Worm (Caenorhabditis elegans): ENCODE results near the gene C23H4.8.

DNA sequence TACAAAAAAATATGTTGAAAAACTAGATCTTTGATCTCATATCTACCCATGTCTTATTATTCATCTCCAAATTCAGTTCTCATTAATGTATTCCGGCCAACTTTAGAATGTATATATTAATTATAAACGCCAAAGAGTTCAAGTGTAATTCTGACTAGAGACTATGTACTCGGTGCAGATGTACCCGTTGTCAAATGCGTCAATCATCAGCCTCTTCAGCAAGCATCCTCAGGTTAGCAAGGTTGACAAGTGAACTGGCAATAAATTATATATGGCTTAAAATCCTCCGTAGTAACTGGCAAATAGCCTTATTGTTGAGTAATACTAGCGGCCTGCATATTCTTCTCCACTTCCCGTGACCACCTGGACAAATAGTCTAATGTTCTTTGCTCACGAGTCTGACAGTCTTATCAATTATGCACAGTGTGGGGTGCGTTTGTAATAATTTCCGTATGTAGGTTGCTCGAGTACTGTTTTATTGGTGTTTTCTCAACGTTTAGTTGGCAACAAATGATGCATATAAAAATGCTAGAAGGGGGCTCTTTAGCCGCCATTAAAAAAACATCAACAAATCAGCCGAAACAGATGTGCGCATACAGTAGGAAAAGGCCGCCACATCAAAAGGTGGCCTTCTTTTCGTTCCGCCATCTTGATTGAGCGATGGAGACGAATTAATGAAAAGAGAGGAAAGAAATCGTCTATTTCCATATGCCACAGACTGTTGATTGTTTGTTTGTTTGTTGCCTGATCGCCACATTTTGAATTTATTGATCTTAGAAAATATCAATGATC, 28.6 kb upstream of the C23H4.8 start:
- no peak for TF ChIP-seq peb-1 (tag; optimal IDR thresholded peaks at IDR 0.05)
- TF ChIP-seq nhr-10 (tag; optimal IDR thresholded peaks at IDR 0.05), result no peak
- no peak for TF ChIP-seq elt-3 (tag; optimal IDR thresholded peaks at IDR 0.05)
- TF ChIP-seq snpc-4 (tag; optimal IDR thresholded peaks at IDR 0.05), result no peak
- no peak for TF ChIP-seq sem-4 (tag; optimal IDR thresholded peaks at IDR 0.05)
